Fruit fly (Drosophila melanogaster) whole organism, embryonic: ENCODE results near the gene Uba5.

Experiments used
- CG12104 ChIP-seq: fragments of 200-800 bp; sonication (Bioruptor generic); optimal IDR thresholded peaks from 3 replicates; lab custom pipeline; 2016; ENCODE audit warnings: missing biosample characterization, missing genetic modification characterization
- CG12236 ChIP-seq: fragments of 200-800 bp; sonication (Bioruptor generic); optimal IDR thresholded peaks from 2 replicates; lab custom pipeline; 2016; ENCODE audit warnings: missing biosample characterization, missing genetic modification characterization
- CG13775 ChIP-seq: fragments of 200-800 bp; sonication (Bioruptor generic); optimal IDR thresholded peaks from 3 replicates; lab custom pipeline; 2017; ENCODE audit warnings: missing biosample characterization, mild to moderate bottlenecking, missing genetic modification characterization
- Deaf1 ChIP-seq: fragments of 200-800 bp; optimal IDR thresholded peaks from 3 replicates; lab custom pipeline; 2019; ENCODE audit warnings: missing biosample characterization, mild to moderate bottlenecking, missing genetic modification characterization, moderate library complexity
- fd96Cb ChIP-seq: fragments of 200-800 bp; sonication (Bioruptor generic); optimal IDR thresholded peaks from 2 replicates; lab custom pipeline; 2018; ENCODE audit warnings: missing biosample characterization, mild to moderate bottlenecking, missing genetic modification characterization, moderate library complexity

dm6 chrX:11523921-11524320 lies 40.6 kb downstream of the Uba5 start:
- TF ChIP-seq Deaf1 (tag; lab: Kevin White, UChicago) (no peak), CG12104 (GFP tag; lab: Kevin White, UChicago) (no peak), fd96Cb (tag; lab: Kevin White, UChicago) (no peak), CG13775 (GFP tag; lab: Kevin White, UChicago) (no peak), CG12236 (GFP tag; lab: Kevin White, UChicago) (no peak)
